Worm (Caenorhabditis elegans) whole organism, L4/young adult: ENCODE data around the gene ergo-1.

Experiments used
- dao-5 ChIP-seq: sonication (generic microtip); optimal IDR thresholded peaks from 2 replicates; lab custom pipeline; 2016; ENCODE audit warnings: missing genotype, missing genetic modification characterization, moderate library complexity, missing compliant biosample characterization
- him-1 ChIP-seq: sonication (generic microtip); optimal IDR thresholded peaks from 2 replicates; lab custom pipeline; 2016; ENCODE audit warnings: missing genotype, missing genetic modification reagents, missing genetic modification characterization, missing compliant biosample characterization

DNA sequence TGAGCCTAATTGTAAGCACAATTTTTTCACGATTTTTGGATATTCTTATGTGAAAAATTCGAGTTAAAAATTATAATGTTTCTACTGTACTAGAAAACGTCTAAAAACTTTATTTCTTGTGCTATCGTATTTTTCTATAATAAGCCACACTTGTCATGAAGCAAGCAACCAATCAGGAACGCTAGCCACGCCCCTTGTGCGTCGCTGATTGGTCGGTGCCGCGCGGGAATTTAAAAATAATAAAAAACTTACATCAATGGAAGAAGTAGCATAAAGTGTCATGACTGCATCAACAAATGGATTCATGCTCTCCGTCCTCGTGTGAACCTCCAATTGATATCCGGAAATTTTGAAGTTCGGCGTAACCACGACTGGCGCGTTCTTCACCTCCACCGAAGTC, 38.6 kb downstream of the ergo-1 start:
- TF ChIP-seq him-1 (tag; lab: Kevin White, UChicago) (no peak), dao-5 (tag; lab: Kevin White, UChicago) (no peak)
